Worm (Caenorhabditis elegans) whole organism, L4/young adult: ENCODE results near the gene T11F9.1.

Experiments used
- W03F9.2 ChIP-seq: fragments of 150-350 bp; optimal IDR thresholded peaks from 2 replicates; lab custom pipeline; 2014; ENCODE audit warnings: missing biosample characterization, missing genetic modification characterization
- dao-5 ChIP-seq: sonication (generic microtip); optimal IDR thresholded peaks from 2 replicates; lab custom pipeline; 2016; ENCODE audit warnings: missing genotype, missing genetic modification characterization, moderate library complexity, missing compliant biosample characterization
- him-1 ChIP-seq: sonication (generic microtip); optimal IDR thresholded peaks from 2 replicates; lab custom pipeline; 2016; ENCODE audit warnings: missing genotype, missing genetic modification reagents, missing genetic modification characterization, missing compliant biosample characterization

ce11 chrV:11412125-11412524 lies 47.2 kb upstream of the T11F9.1 start:
- TF ChIP-seq him-1 (no peak), dao-5 (tag; lab: Kevin White, UChicago) (no peak), W03F9.2 (no peak)
